Worm (Caenorhabditis elegans) whole organism, L3 larva: ENCODE measurements around the gene F35C11.6.

Experiments
- R02D3.7 ChIP-seq: fragments of 150-350 bp; optimal IDR thresholded peaks from 2 replicates; lab custom pipeline; 2014; ENCODE audit warnings: missing biosample characterization, missing genetic modification characterization
- ZK546.5 ChIP-seq: sonication (generic microtip); optimal IDR thresholded peaks from 2 replicates; lab custom pipeline; 2017; ENCODE audit warnings: missing biosample characterization, missing genetic modification characterization
- aly-2 ChIP-seq: fragments of 150-350 bp; optimal IDR thresholded peaks from 2 replicates; lab custom pipeline; 2014; ENCODE audit warnings: missing biosample characterization, missing genetic modification characterization
- ama-1 ChIP-seq: fragments of 150-350 bp; optimal IDR thresholded peaks from 2 replicates; lab custom pipeline; 2018
- ceh-16 ChIP-seq: sonication (generic microtip); optimal IDR thresholded peaks from 2 replicates; lab custom pipeline; 2017; ENCODE audit warnings: missing biosample characterization, missing genetic modification characterization
- ceh-28 ChIP-seq: fragments of 150-350 bp; optimal IDR thresholded peaks from 2 replicates; lab custom pipeline; 2014; ENCODE audit warnings: missing biosample characterization, missing genetic modification reagents, missing genetic modification characterization
- ceh-82 ChIP-seq: fragments of 150-350 bp; optimal IDR thresholded peaks from 2 replicates; lab custom pipeline; 2014; ENCODE audit warnings: missing biosample characterization, missing genetic modification characterization
- ceh-9 ChIP-seq: sonication (generic microtip); optimal IDR thresholded peaks from 2 replicates; lab custom pipeline; 2018; ENCODE audit warnings: missing biosample characterization, missing genetic modification characterization
- daf-12 ChIP-seq: fragments of 150-350 bp; optimal IDR thresholded peaks from 2 replicates; lab custom pipeline; 2014; ENCODE audit warnings: missing biosample characterization, missing genetic modification reagents, missing genetic modification characterization
- egl-27 ChIP-seq: sonication (generic microtip); optimal IDR thresholded peaks from 4 replicates; lab custom pipeline; 2017; ENCODE audit warnings: missing biosample characterization, missing genetic modification reagents, missing genetic modification characterization
- egl-5 ChIP-seq: fragments of 150-350 bp; optimal IDR thresholded peaks from 2 replicates; lab custom pipeline; 2017; ENCODE audit warnings: missing biosample characterization, missing genetic modification reagents, missing genetic modification characterization, inconsistent platforms
- elt-1 ChIP-seq: fragments of 150-350 bp; optimal IDR thresholded peaks from 2 replicates; lab custom pipeline; 2014; ENCODE audit warnings: missing biosample characterization, missing genetic modification characterization
- elt-2 ChIP-seq: sonication (generic microtip); optimal IDR thresholded peaks from 2 replicates; lab custom pipeline; 2016; ENCODE audit warnings: missing genetic modification reagents, mild to moderate bottlenecking, missing genetic modification characterization, missing compliant biosample characterization
- elt-3 ChIP-seq, 3 experiments: fragments of 150-350 bp in 1 of 3; sonication (generic microtip) in 2 of 3; optimal IDR thresholded peaks; 2 replicates in 2 of 3; 4 replicates in 1 of 3; lab custom pipeline; 2014 to 2017; ENCODE audit warnings: missing biosample characterization in 3 of 3, missing genetic modification characterization in 3 of 3
- eor-1 ChIP-seq, 2 experiments: fragments of 150-350 bp; optimal IDR thresholded peaks; 2 replicates each; lab custom pipeline; 2014 to 2018; ENCODE audit warnings: missing biosample characterization in 2 of 2, missing genetic modification characterization in 2 of 2
- fkh-10 ChIP-seq: sonication (generic microtip); optimal IDR thresholded peaks from 2 replicates; lab custom pipeline; 2017; ENCODE audit warnings: missing biosample characterization, missing genetic modification reagents, missing genetic modification characterization
- fkh-2 ChIP-seq: fragments of 150-350 bp; optimal IDR thresholded peaks from 2 replicates; lab custom pipeline; 2014; ENCODE audit warnings: missing biosample characterization, missing genetic modification reagents, missing genetic modification characterization
- fos-1 ChIP-seq: fragments of 150-350 bp; optimal IDR thresholded peaks from 2 replicates; lab custom pipeline; 2014; ENCODE audit warnings: missing biosample characterization, missing genetic modification characterization
- hmg-11 ChIP-seq: sonication (generic microtip); optimal IDR thresholded peaks from 2 replicates; lab custom pipeline; 2016; ENCODE audit warnings: missing genetic modification characterization, missing compliant biosample characterization
- jun-1 ChIP-seq: fragments of 150-350 bp; optimal IDR thresholded peaks from 2 replicates; lab custom pipeline; 2014; ENCODE audit warnings: missing biosample characterization, missing genetic modification reagents, missing genetic modification characterization
- lin-15B ChIP-seq: fragments of 150-350 bp; optimal IDR thresholded peaks from 2 replicates; lab custom pipeline; 2014; ENCODE audit warnings: missing biosample characterization, missing genetic modification characterization
- lin-39 ChIP-seq: fragments of 150-350 bp; optimal IDR thresholded peaks from 2 replicates; lab custom pipeline; 2018; ENCODE audit warnings: missing biosample characterization, missing genetic modification reagents, missing genetic modification characterization
- lsy-12 ChIP-seq: sonication (generic microtip); optimal IDR thresholded peaks from 2 replicates; lab custom pipeline; 2016; ENCODE audit warnings: mild to moderate bottlenecking, missing genetic modification characterization, missing compliant biosample characterization
- mdl-1 ChIP-seq: fragments of 150-350 bp; optimal IDR thresholded peaks from 2 replicates; lab custom pipeline; 2014; ENCODE audit warnings: missing biosample characterization, missing genetic modification characterization
- mml-1 ChIP-seq: fragments of 150-350 bp; sonication (generic microtip); optimal IDR thresholded peaks from 3 replicates; lab custom pipeline; 2014; ENCODE audit warnings: missing biosample characterization, missing genetic modification characterization
- nfya-1 ChIP-seq: sonication (generic microtip); optimal IDR thresholded peaks from 2 replicates; lab custom pipeline; 2017; ENCODE audit warnings: missing genetic modification characterization, mild to moderate bottlenecking, missing compliant biosample characterization, antibody characterized with exemption, moderate library complexity; ENCODE audit not compliant: insufficient read depth
- nhr-11 ChIP-seq: fragments of 150-350 bp; optimal IDR thresholded peaks from 2 replicates; lab custom pipeline; 2014; ENCODE audit warnings: missing biosample characterization, missing genetic modification characterization
- nhr-12 ChIP-seq: fragments of 150-350 bp; optimal IDR thresholded peaks from 2 replicates; lab custom pipeline; 2014; ENCODE audit warnings: missing biosample characterization, missing genetic modification characterization
- nhr-23 ChIP-seq: fragments of 150-350 bp; optimal IDR thresholded peaks from 2 replicates; lab custom pipeline; 2014; ENCODE audit warnings: missing biosample characterization, missing genetic modification reagents, missing genetic modification characterization
- nhr-25 ChIP-seq: sonication (generic microtip); optimal IDR thresholded peaks from 2 replicates; lab custom pipeline; 2017; ENCODE audit warnings: missing biosample characterization, missing genetic modification characterization
- nhr-28 ChIP-seq: fragments of 150-350 bp; optimal IDR thresholded peaks from 2 replicates; lab custom pipeline; 2014; ENCODE audit warnings: missing biosample characterization, missing genetic modification characterization
- nhr-43 ChIP-seq: sonication (generic microtip); optimal IDR thresholded peaks from 2 replicates; lab custom pipeline; 2016; ENCODE audit warnings: mild to moderate bottlenecking, missing genetic modification characterization, missing compliant biosample characterization; ENCODE audit not compliant: poor library complexity, severe bottlenecking
- nhr-67 ChIP-seq: fragments of 150-350 bp; optimal IDR thresholded peaks from 2 replicates; lab custom pipeline; 2014; ENCODE audit warnings: missing biosample characterization, missing genetic modification characterization
- nhr-76 ChIP-seq: fragments of 150-350 bp; sonication (generic microtip); optimal IDR thresholded peaks from 5 replicates; lab custom pipeline; 2014; ENCODE audit warnings: missing biosample characterization, missing genetic modification characterization
- nhr-77 ChIP-seq: fragments of 150-350 bp; optimal IDR thresholded peaks from 2 replicates; lab custom pipeline; 2014; ENCODE audit warnings: missing biosample characterization, missing genetic modification characterization
- pha-4 ChIP-seq: fragments of 150-350 bp; optimal IDR thresholded peaks from 2 replicates; lab custom pipeline; 2014; ENCODE audit warnings: missing biosample characterization, missing genetic modification reagents, missing genetic modification characterization
- pqm-1 ChIP-seq: fragments of 150-350 bp; optimal IDR thresholded peaks from 2 replicates; lab custom pipeline; 2017; ENCODE audit warnings: missing biosample characterization, missing genetic modification characterization, inconsistent platforms
- sea-2 ChIP-seq: fragments of 150-350 bp; sonication (generic microtip); optimal IDR thresholded peaks from 4 replicates; lab custom pipeline; 2014; ENCODE audit warnings: missing biosample characterization, missing genetic modification reagents, missing genetic modification characterization
- skn-1 ChIP-seq: fragments of 150-350 bp; optimal IDR thresholded peaks from 2 replicates; lab custom pipeline; 2014; ENCODE audit warnings: missing biosample characterization, missing genetic modification characterization
- snpc-4 ChIP-seq: fragments of 150-350 bp; optimal IDR thresholded peaks from 2 replicates; lab custom pipeline; 2014; ENCODE audit warnings: missing biosample characterization, missing genetic modification characterization
- tbx-2 ChIP-seq: sonication (generic microtip); optimal IDR thresholded peaks from 2 replicates; lab custom pipeline; 2016; ENCODE audit warnings: mild to moderate bottlenecking, missing genetic modification characterization, missing compliant biosample characterization
- unc-39 ChIP-seq: sonication (generic microtip); optimal IDR thresholded peaks from 4 replicates; lab custom pipeline; 2017; ENCODE audit warnings: missing biosample characterization, missing genetic modification characterization
- unc-62 ChIP-seq: fragments of 150-350 bp; sonication (generic microtip); optimal IDR thresholded peaks from 4 replicates; lab custom pipeline; 2014; ENCODE audit warnings: missing biosample characterization, missing genetic modification reagents, missing genetic modification characterization
- zag-1 ChIP-seq: fragments of 150-350 bp; optimal IDR thresholded peaks from 2 replicates; lab custom pipeline; 2014; ENCODE audit warnings: missing biosample characterization, missing genetic modification characterization
- ztf-11 ChIP-seq: fragments of 150-350 bp; optimal IDR thresholded peaks from 2 replicates; lab custom pipeline; 2014; ENCODE audit warnings: missing biosample characterization, missing genetic modification characterization
- ztf-4 ChIP-seq: fragments of 150-350 bp; optimal IDR thresholded peaks from 2 replicates; lab custom pipeline; 2014; ENCODE audit warnings: missing biosample characterization, missing genetic modification characterization

The F35C11.6 gene

DNA sequence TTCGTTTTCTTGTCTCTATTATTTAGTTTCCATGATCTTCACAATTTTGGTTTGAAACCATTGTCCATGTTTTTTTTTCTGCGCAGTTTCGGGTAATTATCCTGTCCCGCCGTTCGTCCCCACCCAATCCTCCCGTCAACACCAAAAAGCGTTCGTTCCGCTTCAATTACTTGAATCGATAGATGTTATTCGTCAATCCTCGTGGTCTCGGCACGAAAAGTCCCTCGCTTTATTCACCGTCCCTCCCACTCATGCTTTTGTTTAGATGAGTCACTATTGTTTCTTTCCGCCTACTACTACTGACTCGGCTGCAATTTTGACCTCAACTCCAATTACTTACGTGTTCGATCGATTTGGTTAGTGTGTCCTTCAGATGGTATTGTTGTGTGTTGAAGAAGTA is 35.5 kb downstream of the F35C11.6 start:
- no peak for TF ChIP-seq elt-3 (tag; optimal IDR thresholded peaks at IDR 0.05; lab: Kevin White, UChicago)
- TF ChIP-seq nhr-25 (tag; lab: Kevin White, UChicago) = peak; percentile 43
- no peak for TF ChIP-seq egl-5 (tag; lab: Kevin White, UChicago)

- TF ChIP-seq pqm-1 (tag; lab: Kevin White, UChicago) (no peak), ceh-82 (tag; lab: Kevin White, UChicago) (no peak), nfya-1 (tag; lab: Kevin White, UChicago) (peak; percentile 1), ZK546.5 (tag; lab: Kevin White, UChicago) (no peak), egl-27 (no peak), ceh-9 (no peak), daf-12 (tag; lab: Kevin White, UChicago) (no peak), lin-15B (tag; lab: Kevin White, UChicago) (no peak), egl-5 (tag; lab: Kevin White, UChicago) (no peak), zag-1 (tag; lab: Kevin White, UChicago) (no peak), snpc-4 (tag; lab: Kevin White, UChicago) (peak; percentile 8), nhr-76 (tag; lab: Kevin White, UChicago) (no peak), ztf-11 (tag; lab: Kevin White, UChicago) (no peak), ama-1 (peak; percentile 31), unc-62 (GFP tag; lab: Kevin White, UChicago) (no peak), aly-2 (tag; lab: Kevin White, UChicago) (no peak), jun-1 (no peak), eor-1 (tag; optimal IDR thresholded peaks at IDR 0.05; lab: Kevin White, UChicago) (no peak), elt-3 (tag; optimal IDR thresholded peaks at IDR 0.05; lab: Kevin White, UChicago) (no peak), ceh-28 (tag; lab: Kevin White, UChicago) (no peak), skn-1 (tag; lab: Kevin White, UChicago) (no peak), tbx-2 (no peak), ztf-4 (no peak), mdl-1 (tag; lab: Kevin White, UChicago) (peak; percentile 15), elt-1 (tag; lab: Kevin White, UChicago) (no peak), lsy-12 (no peak), fkh-10 (no peak), ceh-16 (tag; lab: Kevin White, UChicago) (no peak), lin-39 (tag; lab: Kevin White, UChicago) (no peak), nhr-43 (tag; lab: Kevin White, UChicago) (no peak), fkh-2 (no peak), nhr-23 (tag; lab: Kevin White, UChicago) (peak; percentile 40), nhr-28 (tag; lab: Kevin White, UChicago) (no peak), nhr-77 (tag; lab: Kevin White, UChicago) (no peak), elt-2 (tag; lab: Kevin White, UChicago) (no peak), pha-4 (tag; lab: Kevin White, UChicago) (peak; percentile 4), mml-1 (no peak), nhr-12 (no peak), nhr-67 (tag; lab: Kevin White, UChicago) (no peak), fos-1 (tag; lab: Kevin White, UChicago) (no peak), hmg-11 (peak; percentile 50), nhr-11 (tag; lab: Kevin White, UChicago) (no peak), R02D3.7 (no peak), unc-39 (tag; lab: Kevin White, UChicago) (no peak), sea-2 (GFP tag; lab: Kevin White, UChicago) (no peak), nhr-25 (tag; lab: Kevin White, UChicago) (peak; percentile 88)
Measured at ce11 chrII:8222309-8223065, 36.5 kb downstream of the F35C11.6 start, which contains the start of gene dab-1. dab-1 (plus strand) TSS chrII:8222386.
